Worm (Caenorhabditis elegans) whole organism, L4 larva: ENCODE data around the gene T11F9.21.

Source experiments
- aly-2 ChIP-seq: sonication (generic microtip); optimal IDR thresholded peaks from 2 replicates; lab custom pipeline; 2018; ENCODE audit warnings: missing biosample characterization, missing genetic modification characterization
- daf-16 ChIP-seq, 3 experiments: sonication (generic microtip); optimal IDR thresholded peaks; 2 replicates each; lab custom pipeline; 2016 to 2017; ENCODE audit warnings: missing genetic modification characterization in 3 of 3, missing genetic modification reagents in 3 of 3, mild to moderate bottlenecking in 2 of 3, missing compliant biosample characterization in 2 of 3, missing biosample characterization in 1 of 3, moderate library complexity in 1 of 3
- dmd-6 ChIP-seq: fragments of 200-800 bp; sonication (Bioruptor generic); IDR thresholded peaks from 2 replicates; pipeline ENCODE4 v1.3.6; 2022; ENCODE audit warnings: missing genetic modification reagents, missing genetic modification characterization, missing compliant biosample characterization
- dmd-8 ChIP-seq: fragments of 200-800 bp; sonication (Bioruptor generic); IDR thresholded peaks from 2 replicates; pipeline ENCODE4 v1.3.6; 2022; ENCODE audit warnings: missing genetic modification characterization, missing compliant biosample characterization
- dpl-1 ChIP-seq: fragments of 150-350 bp; optimal IDR thresholded peaks from 2 replicates; lab custom pipeline; 2014; ENCODE audit warnings: missing biosample characterization, missing genetic modification reagents, missing genetic modification characterization
- dve-1 ChIP-seq: sonication (generic microtip); optimal IDR thresholded peaks from 2 replicates; lab custom pipeline; 2017; ENCODE audit warnings: antibody characterized with exemption, mild to moderate bottlenecking, missing genetic modification characterization, missing compliant biosample characterization; ENCODE audit not compliant: insufficient read depth
- egl-27 ChIP-seq: sonication (generic microtip); optimal IDR thresholded peaks from 3 replicates; lab custom pipeline; 2017; ENCODE audit warnings: missing biosample characterization, missing genetic modification reagents, missing genetic modification characterization
- egl-43 ChIP-seq: fragments of 200-800 bp; sonication (Bioruptor generic); IDR thresholded peaks from 2 replicates; pipeline ENCODE4 v1.3.6; 2022; ENCODE audit warnings: missing genetic modification reagents, missing genetic modification characterization, missing compliant biosample characterization
- fkh-10 ChIP-seq: fragments of 150-350 bp; optimal IDR thresholded peaks from 2 replicates; lab custom pipeline; 2014; ENCODE audit warnings: missing biosample characterization, missing genetic modification reagents, missing genetic modification characterization
- gei-8 ChIP-seq: fragments of 200-800 bp; sonication (Bioruptor generic); optimal IDR thresholded peaks from 2 replicates; lab custom pipeline; 2018; ENCODE audit warnings: mild to moderate bottlenecking, missing genetic modification characterization, missing compliant biosample characterization
- hif-1 ChIP-seq, 2 experiments: sonication (generic microtip); optimal IDR thresholded peaks; 2 replicates each; lab custom pipeline; 2016 to 2017; ENCODE audit warnings: missing compliant biosample characterization in 2 of 2, missing genetic modification characterization in 2 of 2, missing genetic modification reagents in 2 of 2, missing genotype in 2 of 2, mild to moderate bottlenecking in 1 of 2
- hlh-11 ChIP-seq: fragments of 200-800 bp; sonication (Bioruptor generic); optimal IDR thresholded peaks from 2 replicates; lab custom pipeline; 2018; ENCODE audit warnings: mild to moderate bottlenecking, missing genetic modification characterization, missing compliant biosample characterization
- hmg-1.1 ChIP-seq: fragments of 200-800 bp; sonication (Bioruptor generic); IDR thresholded peaks from 2 replicates; pipeline ENCODE4 v1.3.6; 2022; ENCODE audit warnings: missing genetic modification reagents, missing genetic modification characterization, missing compliant biosample characterization
- jun-1 ChIP-seq: fragments of 150-350 bp; optimal IDR thresholded peaks from 2 replicates; lab custom pipeline; 2014; ENCODE audit warnings: missing biosample characterization, missing genetic modification reagents, missing genetic modification characterization
- lin-15B ChIP-seq: fragments of 150-350 bp; sonication (generic microtip); optimal IDR thresholded peaks from 3 replicates; lab custom pipeline; 2014; ENCODE audit warnings: missing biosample characterization, missing genetic modification characterization
- madf-5 ChIP-seq, 2 experiments: fragments of 200-800 bp; sonication (Bioruptor generic); IDR thresholded peaks; 2 replicates each; pipeline ENCODE4 v1.3.6; 2022; ENCODE audit warnings: missing compliant biosample characterization in 2 of 2, missing genetic modification characterization in 2 of 2
- mdl-1 ChIP-seq, 2 experiments: fragments of 150-350 bp in 1 of 2; sonication (generic microtip) in 1 of 2; optimal IDR thresholded peaks; 2 replicates each; lab custom pipeline; 2014 to 2017; ENCODE audit warnings: missing biosample characterization in 2 of 2, missing genetic modification characterization in 2 of 2
- mes-2 ChIP-seq: sonication (generic microtip); optimal IDR thresholded peaks from 2 replicates; lab custom pipeline; 2016; ENCODE audit warnings: missing genotype, mild to moderate bottlenecking, missing genetic modification characterization, missing compliant biosample characterization; ENCODE audit not compliant: poor library complexity, severe bottlenecking
- mxl-2 ChIP-seq: fragments of 200-800 bp; sonication (Bioruptor generic); conservative IDR thresholded peaks from 2 replicates; pipeline ENCODE4 v1.3.6; 2022; ENCODE audit warnings: missing genetic modification reagents, missing genetic modification characterization, missing compliant biosample characterization
- mxl-3 ChIP-seq: fragments of 200-800 bp; sonication (Bioruptor generic); optimal IDR thresholded peaks from 2 replicates; lab custom pipeline; 2018; ENCODE audit warnings: mild to moderate bottlenecking, missing genetic modification characterization, missing compliant biosample characterization
- nhr-10 ChIP-seq: fragments of 150-350 bp; optimal IDR thresholded peaks from 2 replicates; lab custom pipeline; 2014; ENCODE audit warnings: missing biosample characterization, missing genetic modification characterization
- nhr-111 ChIP-seq: fragments of 200-800 bp; sonication (Bioruptor generic); optimal IDR thresholded peaks from 2 replicates; lab custom pipeline; 2018; ENCODE audit warnings: mild to moderate bottlenecking, missing genetic modification characterization, missing compliant biosample characterization
- nhr-28 ChIP-seq: fragments of 150-350 bp; optimal IDR thresholded peaks from 2 replicates; lab custom pipeline; 2014; ENCODE audit warnings: missing biosample characterization, missing genetic modification characterization
- nhr-41 ChIP-seq: fragments of 200-800 bp; sonication (Bioruptor generic); IDR thresholded peaks from 2 replicates; pipeline ENCODE4 v1.3.6; 2022; ENCODE audit warnings: missing genetic modification reagents, missing genetic modification characterization, missing compliant biosample characterization
- nhr-42 ChIP-seq: fragments of 200-800 bp; sonication (Bioruptor generic); IDR thresholded peaks from 2 replicates; pipeline ENCODE4 v1.3.6; 2022; ENCODE audit warnings: missing genetic modification characterization, missing compliant biosample characterization
- nhr-48 ChIP-seq: sonication (generic microtip); optimal IDR thresholded peaks from 2 replicates; lab custom pipeline; 2016; ENCODE audit warnings: mild to moderate bottlenecking, missing genetic modification characterization, missing compliant biosample characterization
- pha-4 ChIP-seq, 2 experiments: fragments of 150-350 bp in 1 of 2; fragments of 200-800 bp in 1 of 2; sonication (Bioruptor generic) in 1 of 2; IDR thresholded peaks in 1 of 2; optimal IDR thresholded peaks in 1 of 2; 2 replicates each; pipeline versions ENCODE4 v1.3.6 to Lab custom; 2014 to 2022; ENCODE audit warnings: missing genetic modification characterization in 2 of 2, missing genetic modification reagents in 2 of 2, missing biosample characterization in 1 of 2, missing compliant biosample characterization in 1 of 2
- php-3 ChIP-seq: fragments of 200-800 bp; sonication (Bioruptor generic); IDR thresholded peaks from 2 replicates; pipeline ENCODE4 v1.3.6; 2022; ENCODE audit warnings: missing genetic modification reagents, missing genetic modification characterization, missing compliant biosample characterization
- pqm-1 ChIP-seq: sonication (generic microtip); optimal IDR thresholded peaks from 2 replicates; lab custom pipeline; 2017; ENCODE audit warnings: missing biosample characterization, missing genetic modification characterization
- sdz-12 ChIP-seq: fragments of 200-800 bp; sonication (Bioruptor generic); optimal IDR thresholded peaks from 2 replicates; lab custom pipeline; 2018; ENCODE audit warnings: mild to moderate bottlenecking, missing genetic modification characterization, missing compliant biosample characterization
- spr-1 ChIP-seq: sonication (generic microtip); optimal IDR thresholded peaks from 2 replicates; lab custom pipeline; 2016; ENCODE audit warnings: mild to moderate bottlenecking, missing genetic modification characterization, missing compliant biosample characterization
- spr-3 ChIP-seq: fragments of 200-800 bp; sonication (Bioruptor generic); optimal IDR thresholded peaks from 2 replicates; lab custom pipeline; 2018; ENCODE audit warnings: mild to moderate bottlenecking, missing genetic modification characterization, missing compliant biosample characterization
- tra-1 ChIP-seq: fragments of 200-800 bp; sonication (Bioruptor generic); IDR thresholded peaks from 2 replicates; pipeline ENCODE4 v1.3.6; 2022; ENCODE audit warnings: missing genetic modification reagents, missing genetic modification characterization, missing compliant biosample characterization
- unc-39 ChIP-seq: sonication (generic microtip); optimal IDR thresholded peaks from 2 replicates; lab custom pipeline; 2017; ENCODE audit warnings: missing biosample characterization, missing genetic modification characterization
- vab-7 ChIP-seq: fragments of 200-800 bp; sonication (Bioruptor generic); IDR thresholded peaks from 2 replicates; pipeline ENCODE4 v1.3.6; 2022; ENCODE audit warnings: missing genetic modification reagents, missing genetic modification characterization, missing compliant biosample characterization
- zfp-2 ChIP-seq: sonication (generic microtip); optimal IDR thresholded peaks from 2 replicates; lab custom pipeline; 2016; ENCODE audit warnings: mild to moderate bottlenecking, missing genetic modification characterization, missing compliant biosample characterization
- ztf-11 ChIP-seq: fragments of 150-350 bp; optimal IDR thresholded peaks from 2 replicates; lab custom pipeline; 2014; ENCODE audit warnings: missing biosample characterization, missing genetic modification characterization

The T11F9.21 gene

DNA sequence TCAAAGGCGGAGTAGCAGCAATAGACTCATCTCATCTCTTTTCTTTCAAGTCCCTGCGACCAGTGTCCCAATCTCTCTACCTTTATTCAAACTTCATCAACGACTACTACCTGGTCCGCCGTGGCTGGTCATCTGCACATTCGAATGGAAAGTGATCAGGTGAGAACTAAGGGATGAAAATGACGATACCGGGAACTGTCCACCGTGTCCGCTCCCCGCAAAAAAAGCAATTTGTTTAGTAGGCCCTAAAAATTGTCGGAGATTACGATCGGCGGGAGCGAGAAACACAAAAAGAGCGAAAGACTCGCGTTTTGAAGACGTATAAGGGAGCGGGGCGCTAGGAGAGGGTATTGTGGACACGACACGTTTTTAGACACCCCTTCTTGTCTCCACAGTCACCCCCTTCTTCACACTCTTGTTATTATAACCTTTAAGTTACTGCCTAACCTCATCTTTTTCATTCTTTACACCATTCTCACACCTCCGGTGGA lies 29.5 kb upstream of the T11F9.21 start, which contains the start of gene zipt-16:
Gene zipt-16, plus strand, starts transcription at position 51 of the 491 bp plus-strand sequence.
- no peak for TF ChIP-seq ztf-11 (tag; lab: Kevin White, UChicago)
- TF ChIP-seq nhr-111 (GFP tag; lab: Kevin White, UChicago): no peak
- no peak for TF ChIP-seq vab-7 (GFP tag; lab: Robert Waterston, UW)
- no peak for TF ChIP-seq gei-8 (GFP tag; lab: Kevin White, UChicago)
- no peak for TF ChIP-seq nhr-10

ce11 chrV:11470210-11470713 lies 22.3 kb upstream of the T11F9.21 start, which contains the start of gene aat-6:
aat-6 (minus strand) TSS chrV:11470663.
- TF ChIP-seq mdl-1 (tag; optimal IDR thresholded peaks at IDR 0.05; lab: Kevin White, UChicago) (peak in 1 of 2 experiments; percentile 45), tra-1 (GFP tag; lab: Robert Waterston, UW) (peak; percentile 82; the same call in 1 of the 2 replicates), nhr-28 (tag; lab: Kevin White, UChicago) (peak; percentile 75), pqm-1 (tag; lab: Kevin White, UChicago) (peak; percentile 86), dve-1 (peak; percentile 71), spr-1 (tag; lab: Kevin White, UChicago) (no peak), nhr-41 (GFP tag; lab: Robert Waterston, UW) (0 out of 2 replicates have a peak, but pooled peaks have one; percentile 32), nhr-48 (tag; lab: Kevin White, UChicago) (peak; percentile 28), daf-16 (GFP tag; optimal IDR thresholded peaks at IDR 0.05; lab: Kevin White, UChicago) (no peak), daf-16 (tag; optimal IDR thresholded peaks at IDR 0.05; lab: Kevin White, UChicago) (peak; percentile 70), aly-2 (tag; lab: Kevin White, UChicago) (no peak), mxl-3 (GFP tag; lab: Kevin White, UChicago) (peak; percentile 72), mes-2 (tag; lab: Kevin White, UChicago) (no peak), dmd-6 (GFP tag; lab: Robert Waterston, UW) (peak; percentile 94), hlh-11 (tag; lab: Kevin White, UChicago) (peak; percentile 84), lin-15B (tag; lab: Kevin White, UChicago) (no peak), php-3 (peak; percentile 98)

ce11 chrV:11472209-11472608 lies 20.3 kb upstream of the T11F9.21 start, which contains the start of the genes nas-20 and nas-21:
nas-20 (minus strand) TSS chrV:11472309.
nas-21 (plus strand) TSS chrV:11472564.
- TF ChIP-seq sdz-12 (GFP tag; lab: Kevin White, UChicago) (no peak), spr-1 (tag; lab: Kevin White, UChicago) (no peak), zfp-2 (tag; lab: Kevin White, UChicago) (no peak), vab-7 (GFP tag; lab: Robert Waterston, UW) (no peak)

DNA sequence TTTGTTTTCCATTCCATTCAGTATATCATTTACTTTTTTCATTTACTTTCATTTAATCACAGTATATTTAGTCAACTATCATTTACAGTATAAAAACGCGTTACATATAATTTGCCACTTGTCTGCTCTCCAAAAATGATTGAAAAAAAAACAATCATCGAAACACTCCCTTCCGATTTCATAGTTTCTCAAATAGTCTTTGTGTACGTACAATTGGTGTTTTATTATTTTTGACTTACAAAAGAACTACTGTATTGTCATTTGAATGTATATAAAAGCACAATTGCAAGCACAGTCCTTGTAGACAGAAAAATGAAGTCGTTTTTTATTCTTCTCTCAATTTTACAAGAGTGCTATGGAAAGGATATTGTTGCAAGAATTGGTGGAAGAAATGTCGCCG lies 18.2 kb upstream of the T11F9.21 start, which contains the start of gene nas-22:
Gene nas-22, plus strand, starts transcription at position 301 of the 400 bp plus-strand sequence.
- TF ChIP-seq hif-1 (tag; optimal IDR thresholded peaks at IDR 0.05; lab: Kevin White, UChicago) (no peak), sdz-12 (GFP tag; lab: Kevin White, UChicago) (no peak), fkh-10 (no peak), spr-3 (GFP tag; lab: Kevin White, UChicago) (no peak), hlh-11 (tag; lab: Kevin White, UChicago) (no peak), hmg-1.1 (GFP tag; lab: Robert Waterston, UW) (no peak), nhr-111 (GFP tag; lab: Kevin White, UChicago) (no peak), pha-4 (GFP tag; IDR thresholded peaks at IDR 0.05; lab: Robert Waterston, UW) (no peak), pha-4 (tag; optimal IDR thresholded peaks at IDR 0.05; lab: Kevin White, UChicago) (no peak), dmd-8 (GFP tag; lab: Robert Waterston, UW) (no peak), mes-2 (tag; lab: Kevin White, UChicago) (no peak), egl-27 (tag; lab: Kevin White, UChicago) (no peak), mxl-2 (GFP tag; lab: Robert Waterston, UW) (no peak), madf-5 (GFP tag; IDR thresholded peaks at IDR 0.05; lab: Robert Waterston, UW) (no peak), dpl-1 (GFP tag; lab: Kevin White, UChicago) (no peak), jun-1 (tag; lab: Kevin White, UChicago) (no peak), nhr-28 (tag; lab: Kevin White, UChicago) (no peak), unc-39 (no peak), egl-43 (GFP tag; lab: Robert Waterston, UW) (no peak), nhr-42 (GFP tag; lab: Robert Waterston, UW) (no peak), pqm-1 (tag; lab: Kevin White, UChicago) (no peak)
